Worm (Caenorhabditis elegans) whole organism, early embryonic: ENCODE data around the gene B0285.6.

ENCODE experiments used
- B0310.2 ChIP-seq: sonication (generic microtip); optimal IDR thresholded peaks from 2 replicates; lab custom pipeline; 2016; ENCODE audit warnings: mild to moderate bottlenecking, missing genetic modification characterization, missing compliant biosample characterization
- F13C5.2 ChIP-seq: sonication (generic microtip); optimal IDR thresholded peaks from 2 replicates; lab custom pipeline; 2017; ENCODE audit warnings: mild to moderate bottlenecking, missing genetic modification characterization, inconsistent platforms, missing compliant biosample characterization
- aly-1 ChIP-seq: sonication (generic microtip); optimal IDR thresholded peaks from 2 replicates; lab custom pipeline; 2016; ENCODE audit warnings: missing genetic modification characterization, missing compliant biosample characterization
- ama-1 ChIP-seq: fragments of 150-350 bp; optimal IDR thresholded peaks from 2 replicates; lab custom pipeline; 2014
- ceh-13 ChIP-seq: fragments of 200-800 bp; sonication (Bioruptor generic); optimal IDR thresholded peaks from 2 replicates; lab custom pipeline; 2018; ENCODE audit warnings: mild to moderate bottlenecking, missing genetic modification characterization, missing compliant biosample characterization
- ceh-36 ChIP-seq: sonication (generic microtip); optimal IDR thresholded peaks from 2 replicates; lab custom pipeline; 2016; ENCODE audit warnings: missing genetic modification characterization, inconsistent platforms, missing compliant biosample characterization
- ets-7 ChIP-seq: sonication (generic microtip); optimal IDR thresholded peaks from 2 replicates; lab custom pipeline; 2016; ENCODE audit warnings: missing genotype, missing genetic modification characterization, missing compliant biosample characterization
- flt-1 ChIP-seq: fragments of 200-800 bp; sonication (Bioruptor generic); IDR thresholded peaks from 2 replicates; pipeline ENCODE4 v1.3.6; 2022; ENCODE audit warnings: missing genetic modification characterization, missing compliant biosample characterization
- hmg-4 ChIP-seq: fragments of 200-800 bp; sonication (Bioruptor generic); optimal IDR thresholded peaks from 2 replicates; lab custom pipeline; 2018; ENCODE audit warnings: mild to moderate bottlenecking, missing genetic modification characterization, missing compliant biosample characterization
- hnd-1 ChIP-seq: sonication (generic microtip); optimal IDR thresholded peaks from 2 replicates; lab custom pipeline; 2016; ENCODE audit warnings: missing genetic modification characterization, missing compliant biosample characterization
- pes-1 ChIP-seq: fragments of 200-800 bp; sonication (Bioruptor generic); IDR thresholded peaks from 2 replicates; pipeline ENCODE4 v1.3.6; 2022; ENCODE audit warnings: missing genetic modification reagents, missing genetic modification characterization, missing compliant biosample characterization
- scrt-1 ChIP-seq: fragments of 200-800 bp; sonication (Bioruptor generic); IDR thresholded peaks from 2 replicates; pipeline ENCODE4 v1.3.6; 2022; ENCODE audit warnings: missing genetic modification characterization, missing compliant biosample characterization
- sea-1 ChIP-seq: fragments of 200-800 bp; sonication (Bioruptor generic); conservative IDR thresholded peaks from 2 replicates; pipeline ENCODE4 v1.3.6; 2022; ENCODE audit warnings: missing genetic modification characterization, missing compliant biosample characterization
- tbx-11 ChIP-seq: fragments of 200-800 bp; sonication (Bioruptor generic); IDR thresholded peaks from 2 replicates; pipeline ENCODE4 v1.3.6; 2022; ENCODE audit warnings: missing genetic modification characterization, missing compliant biosample characterization
- tbx-37 ChIP-seq: fragments of 200-800 bp; sonication (Bioruptor generic); conservative IDR thresholded peaks from 2 replicates; pipeline ENCODE4 v1.3.6; 2022; ENCODE audit warnings: missing genetic modification reagents, missing genetic modification characterization, missing compliant biosample characterization
- tra-4 ChIP-seq: sonication (generic microtip); optimal IDR thresholded peaks from 2 replicates; lab custom pipeline; 2017; ENCODE audit warnings: missing genetic modification characterization, missing compliant biosample characterization

Gene B0285.6

DNA sequence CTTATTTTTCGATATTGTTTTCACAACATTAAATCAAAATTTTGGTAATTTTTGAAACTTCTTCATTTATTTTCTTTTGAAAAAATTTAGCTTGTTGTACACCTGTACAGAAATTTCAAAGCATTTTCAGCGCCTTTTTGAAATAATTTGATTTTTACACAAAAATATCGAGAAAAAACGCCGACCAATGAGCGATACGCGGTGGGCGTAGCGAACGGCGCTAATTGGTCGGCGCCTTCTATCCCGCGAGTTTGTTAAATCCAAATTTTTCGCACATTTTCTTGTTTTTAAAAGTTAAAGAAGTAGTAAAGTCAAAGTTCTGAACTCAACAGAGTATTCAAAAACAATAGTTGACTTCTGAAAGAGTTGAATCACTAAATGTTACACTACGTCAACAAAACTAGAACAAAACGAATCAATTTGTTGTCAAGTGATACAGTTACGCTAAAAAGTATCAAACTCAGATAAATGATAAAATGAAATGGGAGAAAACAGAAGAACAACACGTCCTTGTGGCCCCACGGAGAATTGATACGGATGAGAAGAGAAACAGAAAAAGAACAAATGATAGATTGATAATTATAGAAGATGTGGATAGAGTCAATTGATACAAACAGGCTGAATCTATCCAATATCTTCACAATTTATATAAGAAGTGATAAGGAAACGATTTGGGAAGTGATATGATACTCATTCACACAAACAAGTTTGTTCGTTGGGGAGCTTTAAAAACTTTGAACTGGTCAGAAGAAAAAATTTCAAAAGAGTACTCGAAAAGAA is 21.5 kb upstream of the B0285.6 start:
- no peak for TF ChIP-seq scrt-1
- no peak for TF ChIP-seq ets-7 (tag; lab: Kevin White, UChicago)
- TF ChIP-seq ceh-36 (tag; lab: Kevin White, UChicago) = no peak
- no peak for TF ChIP-seq aly-1 (tag; lab: Kevin White, UChicago)
- TF ChIP-seq hmg-4 (GFP tag; lab: Kevin White, UChicago) = no peak

DNA sequence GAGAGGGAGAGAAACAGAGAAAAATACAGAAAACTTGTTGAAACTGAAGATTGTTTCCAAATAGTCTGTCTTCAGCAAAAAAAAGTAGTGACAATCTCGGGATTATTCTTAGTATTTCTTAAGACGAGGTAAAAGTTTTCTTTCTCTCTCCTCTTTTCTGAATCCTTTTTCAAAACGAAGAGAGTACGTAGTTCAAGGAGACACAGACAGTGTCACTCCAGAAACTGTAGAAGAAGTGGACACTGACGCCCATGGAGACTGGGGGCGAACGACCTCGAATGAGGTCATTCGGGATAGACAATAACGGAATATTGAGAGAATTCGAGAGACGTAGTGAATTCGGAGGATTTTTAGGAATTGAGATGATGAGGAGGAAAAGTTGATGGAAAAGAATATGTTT is 18.9 kb upstream of the B0285.6 start, which contains the start of gene gly-6:
Gene gly-6 (minus strand): TSS at position 245 of the 400 bp plus-strand sequence.
- TF ChIP-seq scrt-1 (no peak), aly-1 (tag; lab: Kevin White, UChicago) (no peak)

DNA sequence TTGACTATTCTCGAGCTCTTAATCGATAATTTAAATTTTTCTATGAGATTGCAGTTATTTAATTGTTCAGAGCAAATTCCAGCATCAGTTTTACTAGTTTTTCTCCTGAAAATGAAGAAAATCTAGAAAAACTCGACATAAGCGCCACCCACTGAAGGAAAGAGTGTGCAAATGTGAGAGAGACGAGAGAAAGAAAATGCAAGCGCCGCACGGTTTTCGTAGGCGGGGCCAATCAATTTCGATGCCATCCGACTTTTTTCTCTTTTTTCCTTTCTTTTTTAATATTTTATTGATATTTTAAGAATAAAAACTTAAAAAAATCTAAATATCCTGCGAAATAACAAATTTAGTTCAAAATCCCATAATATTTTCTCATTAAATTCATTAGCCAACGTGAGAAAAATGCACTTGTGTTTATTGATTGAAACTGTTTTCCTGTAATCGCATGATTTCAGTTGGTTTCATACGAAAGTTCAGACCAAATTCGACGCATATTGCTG is 17.3 kb upstream of the B0285.6 start, which contains the start of gene cdk-12:
Gene cdk-12 (plus strand): TSS at position 450 of the 500 bp plus-strand sequence.
- TF ChIP-seq F13C5.2 = peak; percentile 11
- TF ChIP-seq aly-1 (tag; lab: Kevin White, UChicago) = no peak
- TF ChIP-seq tbx-37 (GFP tag; lab: Robert Waterston, UW) = no peak

DNA sequence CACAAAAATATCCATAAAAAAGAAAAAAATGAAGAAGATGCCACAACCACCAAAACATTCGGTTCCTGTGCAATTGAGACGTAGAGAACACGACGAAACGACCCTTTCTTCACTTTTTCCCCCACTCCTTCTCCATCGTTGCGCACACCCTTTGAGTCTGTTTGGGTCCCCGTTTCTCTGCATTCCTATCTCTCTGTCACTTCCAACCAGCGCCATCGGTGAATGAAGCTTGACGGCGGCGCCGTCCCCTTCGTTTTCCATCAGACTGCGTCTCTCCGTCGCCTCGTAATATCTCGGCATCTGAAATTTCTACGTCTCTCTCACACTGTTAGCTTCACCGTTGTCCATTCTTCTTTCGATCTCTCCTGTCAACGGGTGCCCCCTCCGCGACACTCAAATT is 14.3 kb upstream of the B0285.6 start:
- TF ChIP-seq F13C5.2 (no peak), ceh-36 (tag; lab: Kevin White, UChicago) (no peak), scrt-1 (no peak), pes-1 (GFP tag; lab: Robert Waterston, UW) (0 out of 2 replicates have a peak, but pooled peaks have one; percentile 28), tbx-11 (GFP tag; lab: Robert Waterston, UW) (0 out of 2 replicates have a peak, but pooled peaks have one; percentile 13), hnd-1 (tag; lab: Kevin White, UChicago) (no peak), hmg-4 (GFP tag; lab: Kevin White, UChicago) (no peak), ceh-13 (no peak)

DNA sequence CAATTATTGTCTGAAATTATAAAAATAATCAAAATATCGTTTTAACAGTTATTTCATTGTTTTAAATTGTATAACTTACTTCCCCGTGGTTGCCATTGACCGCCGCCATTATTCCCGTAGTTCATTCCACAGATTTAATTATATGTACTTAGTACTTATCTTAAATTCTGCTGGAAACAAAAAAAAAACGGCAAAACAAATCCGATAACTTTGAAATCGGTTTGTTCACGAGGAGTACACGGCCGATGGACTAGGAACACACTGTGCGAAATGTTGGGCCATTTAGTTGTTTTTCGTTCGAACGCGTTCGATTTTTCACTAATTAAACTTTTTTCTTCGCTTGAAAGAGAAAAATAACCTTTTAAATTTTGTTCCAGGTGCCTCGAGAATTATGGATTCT is 6.8 kb upstream of the B0285.6 start, which contains the start of the genes B0285.3 and lcmt-1:
Gene B0285.3 (minus strand): TSS at position 267 of the 400 bp plus-strand sequence.
Gene lcmt-1 (plus strand): TSS at position 377 of the 400 bp plus-strand sequence.
- no peak for TF ChIP-seq ets-7 (tag; lab: Kevin White, UChicago)
- no peak for TF ChIP-seq ama-1
- no peak for TF ChIP-seq flt-1 (GFP tag; lab: Robert Waterston, UW)
- TF ChIP-seq B0310.2 = no peak
- TF ChIP-seq F13C5.2 = no peak
- TF ChIP-seq tbx-37 (GFP tag; lab: Robert Waterston, UW) = 0 out of 2 replicates have a peak, but pooled peaks have one; percentile 28
- TF ChIP-seq hnd-1 (tag; lab: Kevin White, UChicago) = no peak

DNA sequence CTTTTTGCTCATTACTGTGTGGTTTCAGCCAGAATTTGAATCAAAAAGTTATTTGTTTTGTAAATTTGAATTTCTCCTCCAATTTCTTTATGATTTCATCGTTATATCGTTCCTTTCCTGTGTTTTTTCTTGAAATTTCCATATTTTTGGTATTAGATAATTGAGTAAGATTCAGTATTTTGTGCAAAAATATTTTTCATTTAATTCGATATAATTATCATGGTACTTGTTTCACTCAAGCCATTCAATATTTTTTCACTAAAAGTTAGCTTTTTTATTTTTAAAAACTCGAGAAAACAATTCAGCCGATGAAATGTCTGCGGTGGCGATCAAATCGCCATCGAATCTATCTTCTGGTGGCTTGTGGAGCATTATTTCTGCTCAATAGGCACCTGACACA is 4.9 kb upstream of the B0285.6 start, which contains the start of gene hse-5:
Gene hse-5 (plus strand): TSS at position 301 of the 400 bp plus-strand sequence.
- TF ChIP-seq aly-1 (tag; lab: Kevin White, UChicago) (no peak), F13C5.2 (no peak), B0310.2 (no peak), ama-1 (no peak), tbx-37 (GFP tag; lab: Robert Waterston, UW) (no peak), tra-4 (tag; lab: Kevin White, UChicago) (no peak), scrt-1 (no peak), ceh-13 (no peak), ceh-36 (tag; lab: Kevin White, UChicago) (no peak), tbx-11 (GFP tag; lab: Robert Waterston, UW) (no peak)

DNA sequence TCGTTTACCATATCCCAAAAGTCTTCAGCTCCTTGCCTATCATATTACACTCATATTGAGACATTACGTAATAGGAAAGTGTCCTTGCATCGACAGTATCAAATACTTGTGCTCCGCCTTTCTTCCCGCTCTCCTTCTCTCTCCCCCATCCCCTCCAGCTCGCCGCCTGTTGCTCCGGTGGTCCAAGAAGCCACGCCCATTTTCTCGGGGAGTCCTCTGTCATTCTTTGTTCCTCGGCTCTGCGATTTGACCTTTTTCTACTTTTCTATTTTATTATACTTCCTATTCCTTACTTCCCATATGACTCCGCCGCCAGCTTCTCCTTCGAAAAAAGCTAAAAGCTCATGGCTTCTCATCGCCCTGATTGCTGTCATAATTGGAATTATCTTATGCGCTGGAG is 6.5 kb downstream of the B0285.6 start, which contains the start of gene mnp-1:
Gene mnp-1 (plus strand): TSS at position 211 of the 400 bp plus-strand sequence.
- no peak for TF ChIP-seq hnd-1 (tag; lab: Kevin White, UChicago)
- TF ChIP-seq pes-1 (GFP tag; lab: Robert Waterston, UW) = no peak

DNA sequence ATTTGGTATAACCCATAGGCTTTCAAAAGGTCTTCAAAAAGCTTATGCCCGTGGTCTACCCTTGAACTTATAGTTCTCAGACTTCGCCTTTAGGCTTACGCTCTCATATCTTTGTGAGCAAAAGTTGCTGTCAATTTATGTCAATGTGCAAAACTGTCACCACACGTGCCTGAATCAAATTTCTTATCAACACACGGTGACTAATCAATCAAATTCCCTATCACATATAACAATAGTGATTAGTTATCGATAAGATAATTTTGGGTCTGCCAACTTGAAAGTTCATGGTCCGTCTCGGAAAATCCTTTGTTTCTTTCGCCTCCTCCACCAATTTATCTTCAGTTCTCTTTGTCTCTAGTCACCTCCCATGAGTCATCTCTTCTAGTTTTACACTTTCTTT is 7.5 kb downstream of the B0285.6 start:
- TF ChIP-seq aly-1 (tag; lab: Kevin White, UChicago) (no peak), ama-1 (no peak), pes-1 (GFP tag; lab: Robert Waterston, UW) (no peak), tra-4 (tag; lab: Kevin White, UChicago) (no peak)

DNA sequence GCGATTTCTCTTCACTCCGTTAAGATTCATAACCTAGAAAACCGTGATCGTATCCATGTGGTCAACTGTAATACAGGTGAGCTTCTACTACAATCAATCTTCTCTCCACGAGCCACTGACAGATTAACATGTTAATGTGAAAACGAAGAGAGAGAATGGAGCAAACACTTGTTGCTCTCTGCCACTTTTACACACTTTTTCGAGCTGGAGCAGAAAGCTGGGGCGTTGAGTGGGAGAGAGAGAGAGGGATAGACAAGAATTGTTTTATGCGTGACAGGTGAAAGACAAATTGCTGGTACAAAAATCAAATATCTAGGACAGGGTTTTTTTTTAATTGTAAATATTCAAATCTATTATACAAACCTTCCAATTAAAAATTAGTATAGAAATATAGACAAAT is 8.4 kb downstream of the B0285.6 start:
- TF ChIP-seq ama-1 (no peak), ets-7 (tag; lab: Kevin White, UChicago) (no peak), hnd-1 (tag; lab: Kevin White, UChicago) (no peak), hmg-4 (GFP tag; lab: Kevin White, UChicago) (no peak)

DNA sequence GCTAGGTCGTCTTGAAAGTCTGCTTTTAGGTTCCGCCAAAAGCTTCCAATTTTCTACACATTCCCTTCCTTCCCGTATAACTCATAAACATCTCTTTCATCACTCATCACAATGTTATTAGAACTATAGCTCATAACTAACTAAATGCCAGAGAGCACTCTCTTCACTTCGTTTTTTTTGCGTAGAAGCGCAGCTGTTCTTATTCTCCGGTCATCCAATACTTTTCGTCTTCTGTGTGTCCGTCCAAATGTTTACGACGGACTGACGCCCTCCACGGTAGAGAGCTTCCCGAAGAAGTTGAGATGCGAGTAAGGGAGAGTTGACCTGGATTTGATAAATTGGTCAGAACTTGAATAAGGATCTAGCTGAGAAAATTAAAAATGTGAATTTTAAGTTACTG is 9.3 kb downstream of the B0285.6 start:
- TF ChIP-seq B0310.2 = no peak
- TF ChIP-seq ceh-36 (tag; lab: Kevin White, UChicago) = no peak
- no peak for TF ChIP-seq sea-1 (GFP tag; lab: Robert Waterston, UW)
- no peak for TF ChIP-seq ets-7 (tag; lab: Kevin White, UChicago)
